Worm (Caenorhabditis elegans) whole organism, late embryonic: ENCODE data around the gene C27A2.8.

Source experiments
- F13H6.1 ChIP-seq: sonication (generic microtip); optimal IDR thresholded peaks from 2 replicates; lab custom pipeline; 2016; ENCODE audit warnings: missing genetic modification characterization, missing compliant biosample characterization
- ahr-1 ChIP-seq: sonication (generic microtip); optimal IDR thresholded peaks from 2 replicates; lab custom pipeline; 2016; ENCODE audit warnings: missing genetic modification characterization, missing compliant biosample characterization
- ceh-2 ChIP-seq: sonication (generic microtip); optimal IDR thresholded peaks from 2 replicates; lab custom pipeline; 2016; ENCODE audit warnings: missing genotype, missing genetic modification characterization, missing compliant biosample characterization
- ceh-45 ChIP-seq: fragments of 200-800 bp; sonication (Bioruptor generic); IDR thresholded peaks from 2 replicates; pipeline ENCODE4 v1.3.6; 2022; ENCODE audit warnings: missing genetic modification reagents, missing genetic modification characterization, missing compliant biosample characterization
- fkh-10 ChIP-seq: fragments of 150-350 bp; optimal IDR thresholded peaks from 2 replicates; lab custom pipeline; 2014; ENCODE audit warnings: missing biosample characterization, missing genetic modification reagents, missing genetic modification characterization
- fkh-6 ChIP-seq: sonication (generic microtip); optimal IDR thresholded peaks from 2 replicates; lab custom pipeline; 2016; ENCODE audit warnings: missing genetic modification characterization, missing compliant biosample characterization
- lim-6 ChIP-seq: sonication (generic microtip); optimal IDR thresholded peaks from 2 replicates; lab custom pipeline; 2016; ENCODE audit warnings: missing genetic modification characterization, missing compliant biosample characterization
- nfya-1 ChIP-seq: sonication (generic microtip); optimal IDR thresholded peaks from 2 replicates; lab custom pipeline; 2017; ENCODE audit warnings: missing genetic modification characterization, mild to moderate bottlenecking, missing compliant biosample characterization, antibody characterized with exemption, moderate library complexity
- nhr-11 ChIP-seq: fragments of 150-350 bp; optimal IDR thresholded peaks from 2 replicates; lab custom pipeline; 2014; ENCODE audit warnings: missing biosample characterization, missing genetic modification characterization
- pag-3 ChIP-seq: sonication (generic microtip); optimal IDR thresholded peaks from 2 replicates; lab custom pipeline; 2016; ENCODE audit warnings: missing compliant biosample characterization, missing genetic modification characterization, borderline replicate concordance
- pqm-1 ChIP-seq: sonication (generic microtip); optimal IDR thresholded peaks from 2 replicates; lab custom pipeline; 2016; ENCODE audit warnings: missing genetic modification characterization, missing compliant biosample characterization
- ztf-16 ChIP-seq: sonication (generic microtip); optimal IDR thresholded peaks from 2 replicates; lab custom pipeline; 2017; ENCODE audit warnings: missing genetic modification characterization, missing compliant biosample characterization

DNA sequence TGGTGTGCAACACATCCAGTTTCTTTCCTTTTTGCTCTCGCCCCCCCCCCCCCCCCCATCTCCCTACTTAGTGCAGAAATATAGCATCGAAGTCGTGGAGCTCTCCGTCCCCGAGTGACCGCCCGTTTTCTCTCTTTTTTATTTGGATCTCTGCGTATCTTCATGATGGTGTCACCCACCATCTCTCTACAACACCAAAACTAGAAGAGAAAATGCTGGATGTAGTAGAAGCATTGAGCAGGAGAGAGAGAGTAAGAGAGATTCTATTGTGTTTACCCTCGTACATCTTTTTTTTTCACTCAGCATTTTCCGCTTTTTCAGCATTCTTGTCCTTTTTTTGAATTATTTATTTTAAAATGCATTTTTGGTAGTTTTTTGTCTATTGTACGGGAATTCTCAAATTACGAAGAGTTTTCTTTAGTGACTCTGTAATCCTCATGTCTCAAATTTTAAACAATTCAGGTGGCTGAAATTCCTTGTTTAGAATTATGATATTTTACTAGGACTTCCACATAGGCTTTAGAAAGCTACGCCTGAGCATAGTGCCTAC is 25.4 kb downstream of the C27A2.8 start:
- TF ChIP-seq ceh-2: no peak
- no peak for TF ChIP-seq fkh-10 (GFP tag; lab: Kevin White, UChicago)
- TF ChIP-seq pqm-1 (tag; lab: Kevin White, UChicago): no peak
- no peak for TF ChIP-seq F13H6.1 (tag; lab: Kevin White, UChicago)
- no peak for TF ChIP-seq nhr-11 (tag; lab: Kevin White, UChicago)
- no peak for TF ChIP-seq ztf-16 (tag; lab: Kevin White, UChicago)
- no peak for TF ChIP-seq ahr-1 (tag; lab: Kevin White, UChicago)
- TF ChIP-seq pag-3 (tag; lab: Kevin White, UChicago): no peak
- no peak for TF ChIP-seq lim-6
- no peak for TF ChIP-seq ceh-45 (GFP tag; lab: Robert Waterston, UW)
- no peak for TF ChIP-seq nfya-1 (tag; lab: Kevin White, UChicago)
- no peak for TF ChIP-seq fkh-6 (tag; lab: Kevin White, UChicago)
